Fruit fly (Drosophila melanogaster): Measurements from ENCODE around the gene Gal.

DNA sequence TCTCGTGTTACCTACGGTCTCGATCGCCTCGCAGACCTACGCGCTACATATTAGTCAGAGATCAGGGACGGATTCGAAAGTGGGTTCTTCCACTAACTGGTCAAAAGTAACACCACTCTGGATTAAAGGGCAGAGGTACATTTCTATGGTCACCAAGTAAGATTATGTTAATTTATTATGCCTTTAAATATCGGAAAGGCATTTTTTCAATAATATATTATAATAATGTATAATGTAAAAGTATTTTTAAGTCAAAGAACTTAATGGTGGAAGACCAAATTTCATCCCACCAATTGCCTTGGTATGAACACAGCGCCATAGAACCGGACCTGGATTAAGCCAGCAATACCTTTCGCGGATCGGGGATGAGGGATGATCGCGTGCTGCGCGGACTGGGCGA lies 16.2 kb upstream of the Gal start:
- TF ChIP-seq dati (GFP tag; IDR thresholded peaks at IDR 0.05) (no peak), CG14667 (GFP tag; IDR thresholded peaks at IDR 0.05) (no peak), CG11504 (tag; optimal IDR thresholded peaks at IDR 0.05) (no peak), p53 (GFP tag; optimal IDR thresholded peaks at IDR 0.05) (no peak), Dfd (GFP tag; optimal IDR thresholded peaks at IDR 0.05) (no peak), stc (GFP tag; IDR thresholded peaks at IDR 0.05) (no peak), scrt (GFP tag; optimal IDR thresholded peaks at IDR 0.05) (no peak), hth (optimal IDR thresholded peaks at IDR 0.05) (no peak), CTCF (GFP tag; optimal IDR thresholded peaks at IDR 0.05) (no peak), NfI (GFP tag; optimal IDR thresholded peaks at IDR 0.05) (no peak), bsh (GFP tag; optimal IDR thresholded peaks at IDR 0.05) (peak; percentile 31 to 34)

All from whole organism, embryonic.